Fruit fly (Drosophila melanogaster) whole organism, pupa: ENCODE results near the gene Fit1.

Experiments
- CG13204 ChIP-seq: fragments of 200-800 bp; sonication (Bioruptor generic); optimal IDR thresholded peaks from 2 replicates; lab custom pipeline; 2018; ENCODE audit warnings: missing biosample characterization, mild to moderate bottlenecking, missing genetic modification characterization, moderate library complexity
- CG8159 ChIP-seq: fragments of 200-800 bp; sonication (Bioruptor generic); optimal IDR thresholded peaks from 3 replicates; lab custom pipeline; 2018; ENCODE audit warnings: missing biosample characterization, mild to moderate bottlenecking, missing genetic modification characterization, moderate library complexity
- EcR ChIP-seq: fragments of 200-800 bp; sonication (Bioruptor generic); optimal IDR thresholded peaks from 3 replicates; lab custom pipeline; 2019; ENCODE audit warnings: missing biosample characterization, missing genetic modification characterization, mild to moderate bottlenecking, moderate library complexity, missing genetic modification reagents
- Ets98B ChIP-seq: fragments of 200-800 bp; sonication (Bioruptor generic); IDR thresholded peaks from 2 replicates; pipeline ENCODE4 v1.3.6; 2022; ENCODE audit warnings: missing biosample characterization, missing genetic modification characterization
- Pif1A ChIP-seq: fragments of 200-800 bp; sonication (Bioruptor generic); optimal IDR thresholded peaks from 3 replicates; lab custom pipeline; 2016; ENCODE audit warnings: missing biosample characterization, missing genetic modification characterization
- Snoo ChIP-seq: fragments of 200-800 bp; sonication (Bioruptor generic); optimal IDR thresholded peaks from 3 replicates; lab custom pipeline; 2017; ENCODE audit warnings: missing biosample characterization, mild to moderate bottlenecking, missing genetic modification characterization, inconsistent platforms

- TF ChIP-seq EcR (GFP tag; lab: Kevin White, UChicago) (no peak), Snoo (tag; lab: Kevin White, UChicago) (no peak), CG8159 (tag; lab: Kevin White, UChicago) (no peak), Pif1A (no peak), CG13204 (GFP tag; lab: Kevin White, UChicago) (no peak), Ets98B (GFP tag; lab: Robert Waterston, UW) (no peak)
These were observed 41.4 kb upstream of the Fit1 start, which contains the start of gene dib for dm6 chr3L:4061921-4062474.
